Worm (Caenorhabditis elegans) whole organism, late embryonic: ENCODE data around the gene sre-12.

Experiments used
- K09A11.1 ChIP-seq: sonication (generic microtip); optimal IDR thresholded peaks from 2 replicates; lab custom pipeline; 2017; ENCODE audit warnings: antibody characterized with exemption, mild to moderate bottlenecking, missing genetic modification characterization, missing compliant biosample characterization; ENCODE audit not compliant: insufficient read depth
- ama-1 ChIP-seq: fragments of 150-350 bp; optimal IDR thresholded peaks from 2 replicates; lab custom pipeline; 2014
- ceh-22 ChIP-seq: sonication (generic microtip); optimal IDR thresholded peaks from 2 replicates; lab custom pipeline; 2017; ENCODE audit warnings: missing biosample characterization, missing genetic modification characterization
- ceh-30 ChIP-seq: fragments of 150-350 bp; optimal IDR thresholded peaks from 2 replicates; lab custom pipeline; 2014; ENCODE audit warnings: missing biosample characterization, missing genetic modification characterization
- ceh-6 ChIP-seq: fragments of 200-800 bp; sonication (Bioruptor generic); optimal IDR thresholded peaks from 2 replicates; lab custom pipeline; 2018; ENCODE audit warnings: mild to moderate bottlenecking, missing genetic modification characterization, missing compliant biosample characterization
- dve-1 ChIP-seq: sonication (generic microtip); optimal IDR thresholded peaks from 2 replicates; lab custom pipeline; 2017; ENCODE audit warnings: antibody characterized with exemption, mild to moderate bottlenecking, missing genetic modification characterization, missing compliant biosample characterization
- fkh-10 ChIP-seq: fragments of 150-350 bp; optimal IDR thresholded peaks from 2 replicates; lab custom pipeline; 2014; ENCODE audit warnings: missing biosample characterization, missing genetic modification reagents, missing genetic modification characterization
- nhr-11 ChIP-seq: fragments of 150-350 bp; optimal IDR thresholded peaks from 2 replicates; lab custom pipeline; 2014; ENCODE audit warnings: missing biosample characterization, missing genetic modification characterization
- pax-1 ChIP-seq: fragments of 150-350 bp; optimal IDR thresholded peaks from 2 replicates; lab custom pipeline; 2014; ENCODE audit warnings: missing biosample characterization, missing genetic modification characterization
- pha-4 ChIP-seq: fragments of 150-350 bp; optimal IDR thresholded peaks from 2 replicates; lab custom pipeline; 2018; ENCODE audit warnings: missing biosample characterization, missing genetic modification reagents, missing genetic modification characterization
- rnt-1 ChIP-seq: sonication (generic microtip); optimal IDR thresholded peaks from 2 replicates; lab custom pipeline; 2016; ENCODE audit warnings: missing genetic modification characterization, missing compliant biosample characterization
- sdc-2 ChIP-seq: sonication (generic microtip); optimal IDR thresholded peaks from 2 replicates; lab custom pipeline; 2016; ENCODE audit warnings: missing genotype, missing genetic modification characterization, missing compliant biosample characterization
- syd-9 ChIP-seq: sonication (generic microtip); optimal IDR thresholded peaks from 2 replicates; lab custom pipeline; 2016; ENCODE audit warnings: mild to moderate bottlenecking, missing genetic modification characterization, moderate library complexity, missing compliant biosample characterization
- ttx-3 ChIP-seq: sonication (generic microtip); optimal IDR thresholded peaks from 2 replicates; lab custom pipeline; 2016; ENCODE audit warnings: missing genetic modification reagents, missing genetic modification characterization, missing compliant biosample characterization

ce11 chrV:6928938-6929337 is 50.0 kb downstream of the sre-12 start, which contains the start of gene unc-68:
- TF ChIP-seq K09A11.1 (tag; lab: Kevin White, UChicago) (no peak), nhr-11 (tag; lab: Kevin White, UChicago) (no peak), dve-1 (tag; lab: Kevin White, UChicago) (no peak), rnt-1 (tag; lab: Kevin White, UChicago) (no peak), ttx-3 (tag; lab: Kevin White, UChicago) (no peak), pax-1 (tag; lab: Kevin White, UChicago) (no peak), sdc-2 (tag; lab: Kevin White, UChicago) (no peak), fkh-10 (GFP tag; lab: Kevin White, UChicago) (no peak), syd-9 (tag; lab: Kevin White, UChicago) (no peak), ceh-6 (GFP tag; lab: Kevin White, UChicago) (no peak), pha-4 (tag; lab: Kevin White, UChicago) (no peak), ceh-22 (tag; lab: Kevin White, UChicago) (no peak), ceh-30 (tag; lab: Kevin White, UChicago) (no peak), ama-1 (lab: Kevin White, UChicago) (no peak)
